Fruit fly (Drosophila melanogaster): Measurements from ENCODE around the gene Corp.

Corp gene

dm6 chrX:8227942-8228341, 43.3 kb downstream of the Corp start (continued):
- TF ChIP-seq CG9727 (GFP tag; optimal IDR thresholded peaks at IDR 0.05) (no peak), amos (GFP tag; IDR thresholded peaks at IDR 0.05; ENCODE audit: partially characterized antibody) (peak; percentile 37; the same call in 1 of the 2 replicates), sima (GFP tag; optimal IDR thresholded peaks at IDR 0.05) (no peak), CG14860 (GFP tag; IDR thresholded peaks at IDR 0.05; ENCODE audit: partially characterized antibody) (peak; percentile 32; the same call in 1 of the 3 replicates), CG31388 (GFP tag; optimal IDR thresholded peaks at IDR 0.05) (no peak)
